Fruit fly (Drosophila melanogaster) whole organism, embryonic: ENCODE results near the gene CG8136.

Experiments
- CG12942 ChIP-seq: fragments of 200-800 bp; sonication (Bioruptor generic); optimal IDR thresholded peaks from 3 replicates; lab custom pipeline; 2016; ENCODE audit warnings: missing biosample characterization, missing genetic modification characterization
- CG2120 ChIP-seq: fragments of 200-800 bp; sonication (Bioruptor generic); optimal IDR thresholded peaks from 3 replicates; lab custom pipeline; 2016; ENCODE audit warnings: missing biosample characterization, missing genetic modification characterization
- lmd ChIP-seq: fragments of 200-800 bp; sonication (Bioruptor generic); IDR thresholded peaks from 2 replicates; pipeline ENCODE4 v1.3.6; 2022; ENCODE audit warnings: missing biosample characterization, missing genetic modification characterization
- mirr ChIP-seq: fragments of 200-800 bp; sonication (Bioruptor generic); optimal IDR thresholded peaks from 3 replicates; lab custom pipeline; 2018; ENCODE audit warnings: missing biosample characterization, mild to moderate bottlenecking, missing genetic modification characterization
- p53 ChIP-seq: fragments of 200-800 bp; sonication (Bioruptor generic); optimal IDR thresholded peaks from 2 replicates; lab custom pipeline; 2016; ENCODE audit warnings: missing biosample characterization, missing genetic modification characterization
- pfk ChIP-seq: fragments of 200-800 bp; sonication (Bioruptor generic); optimal IDR thresholded peaks from 2 replicates; lab custom pipeline; 2018; ENCODE audit warnings: missing biosample characterization, mild to moderate bottlenecking, missing genetic modification characterization, moderate library complexity

- TF ChIP-seq lmd: no peak
- no peak for TF ChIP-seq mirr (GFP tag; lab: Kevin White, UChicago)
- TF ChIP-seq CG12942: no peak
- TF ChIP-seq pfk: no peak
- no peak for TF ChIP-seq p53 (GFP tag; lab: Kevin White, UChicago)
- TF ChIP-seq CG2120: no peak
Observed at dm6 chr3R:8772591-8772990, 51.4 kb downstream of the CG8136 start, which contains the start of gene CG13318.
